Worm (Caenorhabditis elegans) whole organism, late embryonic: ENCODE data around the gene Y73F4A.3.

Source experiments
- F13H6.1 ChIP-seq: sonication (generic microtip); optimal IDR thresholded peaks from 2 replicates; lab custom pipeline; 2016; ENCODE audit warnings: missing genetic modification characterization, missing compliant biosample characterization
- ceh-18 ChIP-seq: sonication (generic microtip); optimal IDR thresholded peaks from 2 replicates; lab custom pipeline; 2016; ENCODE audit warnings: missing genetic modification characterization, missing compliant biosample characterization
- ets-4 ChIP-seq: sonication (generic microtip); optimal IDR thresholded peaks from 2 replicates; lab custom pipeline; 2016; ENCODE audit warnings: missing genetic modification characterization, missing compliant biosample characterization
- nfya-1 ChIP-seq: sonication (generic microtip); optimal IDR thresholded peaks from 2 replicates; lab custom pipeline; 2017; ENCODE audit warnings: missing genetic modification characterization, mild to moderate bottlenecking, missing compliant biosample characterization, antibody characterized with exemption, moderate library complexity
- nhr-11 ChIP-seq: fragments of 150-350 bp; optimal IDR thresholded peaks from 2 replicates; lab custom pipeline; 2014; ENCODE audit warnings: missing biosample characterization, missing genetic modification characterization
- pax-1 ChIP-seq: fragments of 150-350 bp; optimal IDR thresholded peaks from 2 replicates; lab custom pipeline; 2014; ENCODE audit warnings: missing biosample characterization, missing genetic modification characterization
- ref-2 ChIP-seq: sonication (generic microtip); optimal IDR thresholded peaks from 2 replicates; lab custom pipeline; 2016; ENCODE audit warnings: missing genetic modification characterization, missing compliant biosample characterization
- sdc-2 ChIP-seq: sonication (generic microtip); optimal IDR thresholded peaks from 2 replicates; lab custom pipeline; 2016; ENCODE audit warnings: missing genotype, missing genetic modification characterization, missing compliant biosample characterization
- tbx-2 ChIP-seq: sonication (generic microtip); optimal IDR thresholded peaks from 2 replicates; lab custom pipeline; 2016; ENCODE audit warnings: missing genetic modification characterization, missing compliant biosample characterization
- unc-55 ChIP-seq: sonication (generic microtip); optimal IDR thresholded peaks from 2 replicates; lab custom pipeline; 2017; ENCODE audit warnings: missing biosample characterization, missing genetic modification reagents, missing genetic modification characterization

ce11 chrIV:9070188-9070587 lies 29.9 kb upstream of the Y73F4A.3 start:
- no peak for TF ChIP-seq tbx-2 (tag; lab: Kevin White, UChicago)
- no peak for TF ChIP-seq nfya-1 (tag; lab: Kevin White, UChicago)
- no peak for TF ChIP-seq pax-1 (tag; lab: Kevin White, UChicago)
- no peak for TF ChIP-seq ceh-18 (tag; lab: Kevin White, UChicago)
- TF ChIP-seq sdc-2 (tag; lab: Kevin White, UChicago): no peak
- no peak for TF ChIP-seq F13H6.1 (tag; lab: Kevin White, UChicago)
- TF ChIP-seq nhr-11 (tag; lab: Kevin White, UChicago): no peak
- no peak for TF ChIP-seq unc-55 (GFP tag; lab: Kevin White, UChicago)
- no peak for TF ChIP-seq ref-2 (tag; lab: Kevin White, UChicago)
- no peak for TF ChIP-seq ets-4
